Worm (Caenorhabditis elegans): Measurements from ENCODE around the gene Y38F1A.1.

Gene Y38F1A.1

ce11 chrII:12948158-12948557, 6.4 kb downstream of the Y38F1A.1 start, which contains the start of gene F58G1.7:
F58G1.7 (minus strand) TSS chrII:12948258.
- TF ChIP-seq dao-5 (tag; optimal IDR thresholded peaks at IDR 0.05), result no peak
- TF ChIP-seq him-1 (tag; optimal IDR thresholded peaks at IDR 0.05), result no peak
- TF ChIP-seq W03F9.2 (tag; optimal IDR thresholded peaks at IDR 0.05), result no peak

ce11 chrII:12944587-12945126, 9.9 kb downstream of the Y38F1A.1 start:
- TF ChIP-seq dao-5 (tag; optimal IDR thresholded peaks at IDR 0.05) (peak; percentile 85), him-1 (tag; optimal IDR thresholded peaks at IDR 0.05) (peak; percentile 82), W03F9.2 (tag; optimal IDR thresholded peaks at IDR 0.05) (peak; percentile 80)

ce11 chrII:12942496-12942895, 12.1 kb downstream of the Y38F1A.1 start:
- TF ChIP-seq W03F9.2 (tag; optimal IDR thresholded peaks at IDR 0.05) (no peak), him-1 (tag; optimal IDR thresholded peaks at IDR 0.05) (no peak), dao-5 (tag; optimal IDR thresholded peaks at IDR 0.05) (no peak)

ce11 chrII:12939801-12940200, 14.8 kb downstream of the Y38F1A.1 start, which contains the start of gene arrd-10:
arrd-10 (plus strand) TSS chrII:12940101.
- TF ChIP-seq W03F9.2 (tag; optimal IDR thresholded peaks at IDR 0.05) (no peak), him-1 (tag; optimal IDR thresholded peaks at IDR 0.05) (no peak), dao-5 (tag; optimal IDR thresholded peaks at IDR 0.05) (no peak)

ce11 chrII:12939161-12939560, 15.4 kb downstream of the Y38F1A.1 start:
- TF ChIP-seq W03F9.2 (tag; optimal IDR thresholded peaks at IDR 0.05) (no peak), him-1 (tag; optimal IDR thresholded peaks at IDR 0.05) (no peak), dao-5 (tag; optimal IDR thresholded peaks at IDR 0.05) (no peak)

ce11 chrII:12935259-12935658, 19.3 kb downstream of the Y38F1A.1 start, which contains the start of gene lips-9:
lips-9 (minus strand) TSS chrII:12935359.
- no peak for TF ChIP-seq W03F9.2 (tag; optimal IDR thresholded peaks at IDR 0.05)
- TF ChIP-seq him-1 (tag; optimal IDR thresholded peaks at IDR 0.05), result no peak
- TF ChIP-seq dao-5 (tag; optimal IDR thresholded peaks at IDR 0.05), result no peak

ce11 chrII:12931456-12931923, 23.1 kb downstream of the Y38F1A.1 start, which contains the start of gene dct-18:
dct-18 (plus strand) TSS chrII:12931873.
- no peak for TF ChIP-seq W03F9.2 (tag; optimal IDR thresholded peaks at IDR 0.05)
- no peak for TF ChIP-seq him-1 (tag; optimal IDR thresholded peaks at IDR 0.05)
- no peak for TF ChIP-seq dao-5 (tag; optimal IDR thresholded peaks at IDR 0.05)

- TF ChIP-seq him-1 (tag; optimal IDR thresholded peaks at IDR 0.05), result no peak
- TF ChIP-seq W03F9.2 (tag; optimal IDR thresholded peaks at IDR 0.05), result no peak
- no peak for TF ChIP-seq dao-5 (tag; optimal IDR thresholded peaks at IDR 0.05)
Observed at ce11 chrII:12930138-12930537, 24.4 kb downstream of the Y38F1A.1 start.

- no peak for TF ChIP-seq W03F9.2 (tag; optimal IDR thresholded peaks at IDR 0.05)
- TF ChIP-seq dao-5 (tag; optimal IDR thresholded peaks at IDR 0.05), result no peak
- no peak for TF ChIP-seq him-1 (tag; optimal IDR thresholded peaks at IDR 0.05)
Observed at ce11 chrII:12928241-12928640, 26.3 kb downstream of the Y38F1A.1 start, which contains the start of gene F58G1.3. F58G1.3 (minus strand) TSS chrII:12928341.

- TF ChIP-seq him-1 (tag; optimal IDR thresholded peaks at IDR 0.05) (no peak), W03F9.2 (tag; optimal IDR thresholded peaks at IDR 0.05) (no peak), dao-5 (tag; optimal IDR thresholded peaks at IDR 0.05) (no peak)
Observed at ce11 chrII:12925551-12925950, 29.0 kb downstream of the Y38F1A.1 start, which contains the start of gene F58G1.8. F58G1.8 (minus strand) TSS chrII:12925651.

- no peak for TF ChIP-seq him-1 (tag; optimal IDR thresholded peaks at IDR 0.05)
- no peak for TF ChIP-seq W03F9.2 (tag; optimal IDR thresholded peaks at IDR 0.05)
- TF ChIP-seq dao-5 (tag; optimal IDR thresholded peaks at IDR 0.05), result no peak
Observed at ce11 chrII:12923225-12923624, 31.3 kb downstream of the Y38F1A.1 start.

ce11 chrII:12921478-12921877, 33.1 kb downstream of the Y38F1A.1 start:
- no peak for TF ChIP-seq W03F9.2 (tag; optimal IDR thresholded peaks at IDR 0.05)
- TF ChIP-seq dao-5 (tag; optimal IDR thresholded peaks at IDR 0.05), result no peak
- TF ChIP-seq him-1 (tag; optimal IDR thresholded peaks at IDR 0.05), result no peak

- TF ChIP-seq dao-5 (tag; optimal IDR thresholded peaks at IDR 0.05), result no peak
- no peak for TF ChIP-seq him-1 (tag; optimal IDR thresholded peaks at IDR 0.05)
- TF ChIP-seq W03F9.2 (tag; optimal IDR thresholded peaks at IDR 0.05), result peak; percentile 65
Observed at ce11 chrII:12918960-12919553, 35.5 kb downstream of the Y38F1A.1 start, which contains the start of the genes F58G1.2 and wago-4. F58G1.2 (minus strand) TSS chrII:12919010. wago-4 (plus strand) TSS chrII:12919551.

- no peak for TF ChIP-seq dao-5 (tag; optimal IDR thresholded peaks at IDR 0.05)
- TF ChIP-seq W03F9.2 (tag; optimal IDR thresholded peaks at IDR 0.05), result no peak
- TF ChIP-seq him-1 (tag; optimal IDR thresholded peaks at IDR 0.05), result no peak
Observed at ce11 chrII:12914514-12915075, 40.0 kb downstream of the Y38F1A.1 start, which contains the start of gene F35C5.12. F35C5.12 (minus strand) TSS chrII:12914564.

Measured in whole organism, L4/young adult.